Fruit fly (Drosophila melanogaster): ENCODE data around the gene CG4991.

dm6 chrX:17108000-17108399 lies 16.3 kb downstream of the CG4991 start:
- TF ChIP-seq Clk (GFP tag; optimal IDR thresholded peaks at IDR 0.05): no peak
- TF ChIP-seq CG1620 (GFP tag; optimal IDR thresholded peaks at IDR 0.05): no peak
- no peak for TF ChIP-seq toe (GFP tag; optimal IDR thresholded peaks at IDR 0.05)

All from whole organism, adult.